Worm (Caenorhabditis elegans): ENCODE data around the gene ddp-1.

The ddp-1 gene

ce11 chrIII:1824264-1824922 is 35.3 kb upstream of the ddp-1 start, which contains the start of the genes pvf-1 and Y39A3CL.7 (continued):
- TF ChIP-seq ztf-26 (tag; optimal IDR thresholded peaks at IDR 0.05) = no peak
- peak; percentile 26 for TF ChIP-seq tbp1 (GFP tag; optimal IDR thresholded peaks at IDR 0.05)
- peak; percentile 22 for TF ChIP-seq rpc-1 (optimal IDR thresholded peaks at IDR 0.05)
- TF ChIP-seq rpc-1 (tag; optimal IDR thresholded peaks at IDR 0.05) = no peak
- TF ChIP-seq lsl-1 (GFP tag; optimal IDR thresholded peaks at IDR 0.05) = peak; percentile 37
- no peak for TF ChIP-seq F37B4.10 (GFP tag; IDR thresholded peaks at IDR 0.05)
- no peak for TF ChIP-seq tlf-1 (GFP tag; optimal IDR thresholded peaks at IDR 0.05)
- no peak for TF ChIP-seq nhr-80 (tag; optimal IDR thresholded peaks at IDR 0.05)
- TF ChIP-seq zfh-2 (GFP tag; conservative IDR thresholded peaks at IDR 0.05) = peak; percentile 33; the same call in 1 of the 2 replicates
- TF ChIP-seq repo-1 (tag; optimal IDR thresholded peaks at IDR 0.05) = no peak
- no peak for TF ChIP-seq Y67H2A.10 (GFP tag; conservative IDR thresholded peaks at IDR 0.05)
- TF ChIP-seq aptf-2 (GFP tag; conservative IDR thresholded peaks at IDR 0.05) = 0 out of 2 replicates have a peak, but pooled peaks have one; percentile 6
- no peak for TF ChIP-seq ceh-91 (GFP tag; IDR thresholded peaks at IDR 0.05)
- no peak for TF ChIP-seq B0035.1 (tag; optimal IDR thresholded peaks at IDR 0.05)
- TF ChIP-seq attf-5 (GFP tag; optimal IDR thresholded peaks at IDR 0.05) = peak; percentile 42
- no peak for TF ChIP-seq egrh-3 (GFP tag; IDR thresholded peaks at IDR 0.05)
- no peak for TF ChIP-seq nhr-27 (tag; optimal IDR thresholded peaks at IDR 0.05)
- TF ChIP-seq ceh-79 (tag; optimal IDR thresholded peaks at IDR 0.05) = no peak
- TF ChIP-seq B0336.3 (GFP tag; IDR thresholded peaks at IDR 0.05) = peak; percentile 59; the same call in 1 of the 2 replicates
- no peak for TF ChIP-seq dpff-1 (tag; optimal IDR thresholded peaks at IDR 0.05)
- TF ChIP-seq attf-3 (GFP tag; conservative IDR thresholded peaks at IDR 0.05) = peak; percentile 39; the same call in 1 of the 2 replicates
- TF ChIP-seq hlh-26 (GFP tag; conservative IDR thresholded peaks at IDR 0.05) = no peak
- no peak for TF ChIP-seq rec-8 (tag; optimal IDR thresholded peaks at IDR 0.05)
- TF ChIP-seq ztf-6 (GFP tag; IDR thresholded peaks at IDR 0.05) = no peak
- TF ChIP-seq Y53F4B.3 (GFP tag; IDR thresholded peaks at IDR 0.05) = no peak
- TF ChIP-seq snpc-3.4 (tag; optimal IDR thresholded peaks at IDR 0.05) = no peak
- TF ChIP-seq mel-28 (tag; optimal IDR thresholded peaks at IDR 0.05; ENCODE audit: borderline replicate concordance) = no peak
- TF ChIP-seq tbx-9 (tag; optimal IDR thresholded peaks at IDR 0.05; ENCODE audit: borderline replicate concordance) = no peak
- peak; percentile 10 for TF ChIP-seq ztf-18 (tag; optimal IDR thresholded peaks at IDR 0.05)
- TF ChIP-seq nfya-1 (tag; optimal IDR thresholded peaks at IDR 0.05; ENCODE audit: borderline replicate concordance, insufficient read depth) = no peak
- TF ChIP-seq nfya-2 (GFP tag; IDR thresholded peaks at IDR 0.05) = no peak
- no peak for TF ChIP-seq hrde-1 (tag; optimal IDR thresholded peaks at IDR 0.05; ENCODE audit: borderline replicate concordance)
- 0 out of 2 replicates have a peak, but pooled peaks have one; percentile 27 for TF ChIP-seq nfyb-1 (GFP tag; IDR thresholded peaks at IDR 0.05)
- TF ChIP-seq bed-1 (GFP tag; IDR thresholded peaks at IDR 0.05) = no peak
- no peak for TF ChIP-seq sptf-2 (GFP tag; optimal IDR thresholded peaks at IDR 0.05)
- TF ChIP-seq ceh-27 (GFP tag; optimal IDR thresholded peaks at IDR 0.05) = no peak
- TF ChIP-seq ceh-58 (GFP tag; IDR thresholded peaks at IDR 0.05) = no peak
- peak; percentile 17 for TF ChIP-seq F23B12.7 (tag; optimal IDR thresholded peaks at IDR 0.05; ENCODE audit: insufficient read depth)
- no peak for TF ChIP-seq hmg-20 (GFP tag; IDR thresholded peaks at IDR 0.05)
- no peak for TF ChIP-seq lin-35 (GFP tag; optimal IDR thresholded peaks at IDR 0.05)
- TF ChIP-seq ccch-3 (GFP tag; optimal IDR thresholded peaks at IDR 0.05) = no peak
- TF ChIP-seq F49E8.2 (tag; optimal IDR thresholded peaks at IDR 0.05; ENCODE audit: insufficient read depth) = no peak
